Worm (Caenorhabditis elegans): Measurements from ENCODE around the gene frpr-17.

ce11 chrX:14447498-14447897 lies 41.6 kb downstream of the frpr-17 start:
- TF ChIP-seq let-607 (tag; optimal IDR thresholded peaks at IDR 0.05), result no peak
- no peak for TF ChIP-seq lin-35 (GFP tag; optimal IDR thresholded peaks at IDR 0.05)
- TF ChIP-seq gei-17 (GFP tag; optimal IDR thresholded peaks at IDR 0.05), result no peak
- TF ChIP-seq pbrm-1 (GFP tag; IDR thresholded peaks at IDR 0.05), result no peak
- TF ChIP-seq him-1 (tag; optimal IDR thresholded peaks at IDR 0.05), result no peak
- no peak for TF ChIP-seq die-1 (tag; optimal IDR thresholded peaks at IDR 0.05)
- no peak for TF ChIP-seq hmg-1.2 (GFP tag; IDR thresholded peaks at IDR 0.05)
- TF ChIP-seq rcor-1 (GFP tag; IDR thresholded peaks at IDR 0.05), result no peak
- no peak for TF ChIP-seq ceh-91 (GFP tag; IDR thresholded peaks at IDR 0.05)

All from whole organism, young adult.